Worm (Caenorhabditis elegans) whole organism, L2 larva: ENCODE results near the gene F13D12.5.

Source experiments
- C34F6.9 ChIP-seq: fragments of 150-350 bp; optimal IDR thresholded peaks from 2 replicates; lab custom pipeline; 2014; ENCODE audit warnings: missing biosample characterization, missing genetic modification characterization
- F13H6.1 ChIP-seq: sonication (generic microtip); optimal IDR thresholded peaks from 2 replicates; lab custom pipeline; 2016; ENCODE audit warnings: missing genetic modification characterization, missing compliant biosample characterization
- Y55F3AM.14 ChIP-seq: fragments of 200-800 bp; sonication (Bioruptor generic); optimal IDR thresholded peaks from 2 replicates; lab custom pipeline; 2018; ENCODE audit warnings: mild to moderate bottlenecking, missing genetic modification characterization, missing compliant biosample characterization
- ZK546.5 ChIP-seq: sonication (generic microtip); optimal IDR thresholded peaks from 2 replicates; lab custom pipeline; 2017; ENCODE audit warnings: missing biosample characterization, missing genetic modification characterization
- alr-1 ChIP-seq: fragments of 150-350 bp; optimal IDR thresholded peaks from 2 replicates; lab custom pipeline; 2014; ENCODE audit warnings: missing biosample characterization, missing genetic modification characterization
- aly-2 ChIP-seq: fragments of 150-350 bp; optimal IDR thresholded peaks from 2 replicates; lab custom pipeline; 2014; ENCODE audit warnings: missing biosample characterization, missing genetic modification characterization
- ama-1 ChIP-seq: fragments of 150-350 bp; optimal IDR thresholded peaks from 2 replicates; lab custom pipeline; 2018; ENCODE audit warnings: inconsistent platforms
- ceh-82 ChIP-seq: fragments of 150-350 bp; optimal IDR thresholded peaks from 2 replicates; lab custom pipeline; 2014; ENCODE audit warnings: missing biosample characterization, missing genetic modification characterization
- crh-2 ChIP-seq: sonication (generic microtip); optimal IDR thresholded peaks from 2 replicates; lab custom pipeline; 2017; ENCODE audit warnings: missing biosample characterization, missing genetic modification characterization
- egl-27 ChIP-seq: sonication (generic microtip); optimal IDR thresholded peaks from 3 replicates; lab custom pipeline; 2017; ENCODE audit warnings: missing biosample characterization, missing genetic modification reagents, missing genetic modification characterization
- elt-1 ChIP-seq: fragments of 150-350 bp; optimal IDR thresholded peaks from 2 replicates; lab custom pipeline; 2014; ENCODE audit warnings: missing biosample characterization, missing genetic modification characterization
- elt-3 ChIP-seq: sonication (generic microtip); optimal IDR thresholded peaks from 2 replicates; lab custom pipeline; 2017; ENCODE audit warnings: missing biosample characterization, missing genetic modification characterization
- fos-1 ChIP-seq: fragments of 150-350 bp; optimal IDR thresholded peaks from 2 replicates; lab custom pipeline; 2014; ENCODE audit warnings: missing biosample characterization, missing genetic modification characterization
- gmeb-1 ChIP-seq: fragments of 150-350 bp; optimal IDR thresholded peaks from 2 replicates; lab custom pipeline; 2014; ENCODE audit warnings: missing biosample characterization, missing genetic modification characterization
- lin-39 ChIP-seq: fragments of 150-350 bp; optimal IDR thresholded peaks from 2 replicates; lab custom pipeline; 2014; ENCODE audit warnings: missing biosample characterization, missing genetic modification reagents, missing genetic modification characterization
- lsy-2 ChIP-seq, 2 experiments: fragments of 150-350 bp in 1 of 2; sonication (generic microtip) in 1 of 2; optimal IDR thresholded peaks; 2 replicates each; lab custom pipeline; 2014 to 2017; ENCODE audit warnings: missing biosample characterization in 2 of 2, missing genetic modification characterization in 2 of 2
- mab-5 ChIP-seq: fragments of 150-350 bp; optimal IDR thresholded peaks from 2 replicates; lab custom pipeline; 2014; ENCODE audit warnings: missing biosample characterization, missing genetic modification characterization
- mbf-1 ChIP-seq: sonication (generic microtip); optimal IDR thresholded peaks from 2 replicates; lab custom pipeline; 2017; ENCODE audit warnings: missing biosample characterization, missing genetic modification characterization
- mdl-1 ChIP-seq, 2 experiments: fragments of 150-350 bp in 1 of 2; sonication (generic microtip) in 1 of 2; optimal IDR thresholded peaks; 2 replicates each; lab custom pipeline; 2017; ENCODE audit warnings: missing biosample characterization in 2 of 2, missing genetic modification characterization in 2 of 2
- nhr-11 ChIP-seq: fragments of 150-350 bp; optimal IDR thresholded peaks from 2 replicates; lab custom pipeline; 2014; ENCODE audit warnings: missing biosample characterization, missing genetic modification characterization
- nhr-129 ChIP-seq: fragments of 150-350 bp; optimal IDR thresholded peaks from 2 replicates; lab custom pipeline; 2014; ENCODE audit warnings: missing biosample characterization, missing genetic modification characterization
- nhr-21 ChIP-seq: fragments of 150-350 bp; optimal IDR thresholded peaks from 2 replicates; lab custom pipeline; 2014; ENCODE audit warnings: missing biosample characterization, missing genetic modification characterization
- nhr-23 ChIP-seq: fragments of 150-350 bp; optimal IDR thresholded peaks from 2 replicates; lab custom pipeline; 2014; ENCODE audit warnings: missing biosample characterization, missing genetic modification reagents, missing genetic modification characterization
- nhr-237 ChIP-seq: fragments of 150-350 bp; optimal IDR thresholded peaks from 2 replicates; lab custom pipeline; 2014; ENCODE audit warnings: missing biosample characterization, missing genetic modification characterization
- nhr-25 ChIP-seq: fragments of 150-350 bp; sonication (generic microtip); optimal IDR thresholded peaks from 3 replicates; lab custom pipeline; 2014; ENCODE audit warnings: missing biosample characterization, missing genetic modification characterization
- peb-1 ChIP-seq: fragments of 150-350 bp; optimal IDR thresholded peaks from 2 replicates; lab custom pipeline; 2014; ENCODE audit warnings: missing biosample characterization, missing genetic modification characterization
- skn-1 ChIP-seq: sonication (generic microtip); optimal IDR thresholded peaks from 2 replicates; lab custom pipeline; 2017; ENCODE audit warnings: missing biosample characterization, missing genetic modification characterization
- sma-3 ChIP-seq: sonication (generic microtip); optimal IDR thresholded peaks from 2 replicates; lab custom pipeline; 2016; ENCODE audit warnings: missing genetic modification reagents, missing genetic modification characterization, missing compliant biosample characterization
- sma-9 ChIP-seq, 2 experiments: fragments of 150-350 bp in 1 of 2; sonication (generic microtip) in 1 of 2; optimal IDR thresholded peaks; 2 replicates each; lab custom pipeline; 2014 to 2016; ENCODE audit warnings: missing genetic modification characterization in 2 of 2, mild to moderate bottlenecking in 1 of 2, missing biosample characterization in 1 of 2, missing compliant biosample characterization in 1 of 2, missing genetic modification reagents in 1 of 2, moderate library complexity in 1 of 2
- unc-39 ChIP-seq: fragments of 150-350 bp; optimal IDR thresholded peaks from 2 replicates; lab custom pipeline; 2014; ENCODE audit warnings: missing biosample characterization, missing genetic modification characterization
- unc-55 ChIP-seq: fragments of 150-350 bp; sonication (generic microtip); optimal IDR thresholded peaks from 3 replicates; lab custom pipeline; 2014; ENCODE audit warnings: missing biosample characterization, missing genetic modification reagents, missing genetic modification characterization
- zag-1 ChIP-seq: fragments of 150-350 bp; optimal IDR thresholded peaks from 2 replicates; lab custom pipeline; 2014; ENCODE audit warnings: missing biosample characterization, missing genetic modification characterization
- ztf-11 ChIP-seq: sonication (generic microtip); optimal IDR thresholded peaks from 2 replicates; lab custom pipeline; 2017; ENCODE audit warnings: missing biosample characterization, missing genetic modification characterization
- ztf-4 ChIP-seq: fragments of 150-350 bp; optimal IDR thresholded peaks from 2 replicates; lab custom pipeline; 2014; ENCODE audit warnings: missing biosample characterization, missing genetic modification characterization

Gene F13D12.5

DNA sequence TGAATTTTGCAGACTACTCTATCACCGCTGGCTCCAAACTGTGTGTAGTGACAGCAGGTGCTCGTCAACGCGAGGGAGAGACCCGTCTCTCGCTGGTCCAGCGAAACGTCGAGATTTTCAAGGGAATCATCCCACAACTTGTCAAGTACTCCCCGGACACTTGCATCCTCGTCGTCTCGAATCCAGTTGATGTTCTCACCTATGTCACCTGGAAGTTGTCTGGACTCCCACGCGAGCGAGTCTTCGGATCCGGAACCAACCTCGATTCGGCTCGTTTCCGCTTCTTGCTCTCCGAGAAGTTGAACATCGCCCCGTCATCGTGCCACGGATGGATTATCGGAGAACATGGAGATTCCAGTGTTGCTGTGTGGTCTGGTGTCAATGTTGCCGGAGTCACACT lies 999 bp upstream of the F13D12.5 start:
- TF ChIP-seq mab-5, result no peak
- no peak for TF ChIP-seq lin-39 (tag; lab: Kevin White, UChicago)
- TF ChIP-seq skn-1 (tag; lab: Kevin White, UChicago), result no peak
- no peak for TF ChIP-seq nhr-23 (tag; lab: Kevin White, UChicago)
- TF ChIP-seq nhr-129 (tag; lab: Kevin White, UChicago), result no peak
- TF ChIP-seq fos-1 (tag; lab: Kevin White, UChicago), result no peak
- TF ChIP-seq zag-1 (tag; lab: Kevin White, UChicago), result no peak
- no peak for TF ChIP-seq elt-3 (tag; lab: Kevin White, UChicago)
- TF ChIP-seq, all 48 proteins: peak for 0

DNA sequence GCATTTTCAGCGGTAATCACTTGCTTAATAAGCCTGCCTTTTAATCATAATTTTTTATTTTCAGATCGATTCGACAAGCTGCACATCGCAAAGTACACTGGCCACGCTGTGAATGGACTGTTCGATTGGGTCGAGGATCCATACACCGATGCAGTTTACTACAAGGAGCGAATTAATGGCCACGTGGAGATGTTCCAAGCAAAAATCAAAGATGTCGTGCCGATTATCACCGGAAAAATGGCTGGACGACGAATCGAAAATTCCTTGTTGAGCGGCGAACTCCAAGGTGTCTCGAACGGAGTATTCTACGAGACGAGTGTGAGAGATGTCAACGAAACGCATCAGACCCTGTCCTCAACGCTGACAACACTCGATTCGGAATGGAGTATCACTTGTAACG lies 824 bp downstream of the F13D12.5 start:
- no peak for TF ChIP-seq peb-1 (tag; lab: Kevin White, UChicago)
- TF ChIP-seq F13H6.1 (tag; lab: Kevin White, UChicago), result no peak
- TF ChIP-seq aly-2 (tag; lab: Kevin White, UChicago), result no peak
- TF ChIP-seq nhr-23 (tag; lab: Kevin White, UChicago), result no peak
- TF ChIP-seq unc-39, result no peak
- no peak for TF ChIP-seq elt-3 (tag; lab: Kevin White, UChicago)
- no peak for TF ChIP-seq C34F6.9
- TF ChIP-seq nhr-237 (tag; lab: Kevin White, UChicago), result no peak
- no peak for TF ChIP-seq alr-1 (tag; lab: Kevin White, UChicago)
- no peak for TF ChIP-seq ztf-11 (tag; lab: Kevin White, UChicago)
- no peak for TF ChIP-seq unc-55 (GFP tag; lab: Kevin White, UChicago)
- no peak for TF ChIP-seq ceh-82 (tag; lab: Kevin White, UChicago)
- no peak for TF ChIP-seq mab-5
- TF ChIP-seq nhr-11 (tag; lab: Kevin White, UChicago), result no peak
- no peak for TF ChIP-seq zag-1 (tag; lab: Kevin White, UChicago)
- no peak for TF ChIP-seq lsy-2 (tag; optimal IDR thresholded peaks at IDR 0.05; lab: Kevin White, UChicago)

DNA sequence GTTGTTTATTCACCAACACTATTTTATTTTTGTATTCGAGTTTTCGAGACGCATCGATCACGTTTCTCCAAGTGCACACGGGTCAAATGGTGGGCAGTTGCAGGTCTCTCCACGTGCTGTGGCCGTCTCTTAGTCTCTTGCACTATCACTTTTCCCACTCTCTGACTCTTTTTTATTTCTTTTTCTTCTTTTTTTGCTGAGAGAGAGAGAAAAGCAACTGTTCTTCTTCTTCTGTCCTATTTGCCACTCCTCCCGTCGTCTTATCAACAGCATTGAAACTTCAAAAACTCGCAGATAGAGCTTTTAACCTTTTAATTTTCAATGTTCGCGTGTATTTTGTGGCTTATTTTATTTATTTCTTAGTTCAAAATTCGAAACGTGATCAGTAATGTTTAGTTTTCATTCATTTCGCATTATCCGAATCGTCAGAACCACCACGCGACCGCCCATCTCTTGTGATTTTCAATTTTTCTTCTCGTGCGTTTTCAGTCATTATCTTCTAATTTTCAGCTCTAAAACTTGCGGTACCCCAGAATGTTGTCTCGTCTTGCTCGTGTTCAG lies 2.0 kb downstream of the F13D12.5 start, which contains the start of gene alh-8:
TSS of gene alh-8 (plus strand) at position 511 of the 561 bp plus-strand sequence.
- TF ChIP-seq aly-2 (tag; lab: Kevin White, UChicago) (no peak), nhr-21 (tag; lab: Kevin White, UChicago) (peak; percentile 16), mdl-1 (tag; optimal IDR thresholded peaks at IDR 0.05; lab: Kevin White, UChicago) (peak; percentile 91), Y55F3AM.14 (peak; percentile 20), lsy-2 (tag; optimal IDR thresholded peaks at IDR 0.05; lab: Kevin White, UChicago) (peak in 1 of 2 experiments; percentile 63), F13H6.1 (tag; lab: Kevin White, UChicago) (peak; percentile 73), ztf-4 (tag; lab: Kevin White, UChicago) (peak; percentile 7), ZK546.5 (no peak), egl-27 (tag; lab: Kevin White, UChicago) (peak; percentile 52), nhr-129 (tag; lab: Kevin White, UChicago) (peak; percentile 69), gmeb-1 (tag; lab: Kevin White, UChicago) (peak; percentile 44), sma-9 (GFP tag; optimal IDR thresholded peaks at IDR 0.05; lab: Kevin White, UChicago) (peak; percentile 85), sma-9 (tag; optimal IDR thresholded peaks at IDR 0.05; lab: Kevin White, UChicago) (no peak), sma-3 (GFP tag; lab: Kevin White, UChicago) (peak; percentile 33), nhr-237 (tag; lab: Kevin White, UChicago) (no peak), elt-1 (tag; lab: Kevin White, UChicago) (no peak), lin-39 (tag; lab: Kevin White, UChicago) (no peak), crh-2 (tag; lab: Kevin White, UChicago) (peak; percentile 66), nhr-25 (tag; lab: Kevin White, UChicago) (peak; percentile 8), fos-1 (tag; lab: Kevin White, UChicago) (peak; percentile 57), C34F6.9 (peak; percentile 59)

DNA sequence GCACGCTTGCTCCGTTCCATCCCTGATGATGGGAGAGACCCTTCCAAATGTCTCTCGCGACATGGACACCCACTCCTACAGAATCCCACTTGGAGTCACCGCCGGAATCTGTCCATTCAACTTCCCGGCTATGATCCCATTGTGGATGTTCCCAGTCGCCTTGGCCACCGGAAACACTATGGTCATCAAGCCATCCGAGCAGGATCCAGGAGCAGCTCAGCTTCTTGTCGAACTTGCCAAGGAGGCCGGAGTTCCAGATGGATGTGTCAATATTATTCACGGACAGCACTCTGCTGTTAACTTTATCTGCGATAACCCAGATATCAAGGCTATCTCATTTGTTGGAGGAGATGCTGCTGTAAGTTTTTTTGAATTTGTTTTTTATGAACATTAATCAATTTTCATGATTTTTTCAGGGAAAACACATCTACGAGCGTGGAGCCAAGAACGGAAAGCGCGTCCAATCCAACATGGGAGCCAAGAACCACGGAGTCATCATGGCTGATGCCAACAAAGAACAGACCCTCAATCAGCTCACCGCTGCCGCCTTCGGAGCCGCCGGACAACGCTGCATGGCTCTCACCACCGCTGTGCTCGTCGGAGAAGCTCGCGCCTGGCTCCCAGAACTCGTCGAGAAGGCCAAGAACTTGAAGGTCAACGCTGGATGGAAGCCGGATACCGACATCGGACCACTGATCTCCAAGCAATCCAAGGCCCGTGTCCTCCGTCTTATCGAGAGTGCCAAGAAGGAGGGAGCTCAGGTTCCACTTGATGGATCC lies 3.3 kb downstream of the F13D12.5 start:
- TF ChIP-seq mbf-1 (tag; lab: Kevin White, UChicago) (no peak), ama-1 (lab: Kevin White, UChicago) (peak; percentile 23)
